Fruit fly (Drosophila melanogaster) whole organism, pupa: Measurements from ENCODE around the gene vap.

ENCODE experiments used
- CG10348 ChIP-seq: fragments of 200-800 bp; sonication (Bioruptor generic); IDR thresholded peaks from 2 replicates; pipeline ENCODE4 v1.3.6; 2022; ENCODE audit warnings: missing biosample characterization, missing genetic modification characterization
- CG12605 ChIP-seq: fragments of 200-800 bp; sonication (Bioruptor generic); IDR thresholded peaks from 2 replicates; pipeline ENCODE4 v1.3.6; 2022; ENCODE audit warnings: missing biosample characterization, missing genetic modification characterization
- CG14655 ChIP-seq: fragments of 200-800 bp; sonication (Bioruptor generic); optimal IDR thresholded peaks from 3 replicates; lab custom pipeline; 2017; ENCODE audit warnings: mild to moderate bottlenecking, missing biosample characterization, missing genetic modification reagents, missing genetic modification characterization
- CG34367 ChIP-seq: fragments of 200-800 bp; sonication (Bioruptor generic); optimal IDR thresholded peaks from 2 replicates; lab custom pipeline; 2018; ENCODE audit warnings: missing biosample characterization, mild to moderate bottlenecking, missing genetic modification characterization
- CG8159 ChIP-seq: fragments of 200-800 bp; sonication (Bioruptor generic); optimal IDR thresholded peaks from 3 replicates; lab custom pipeline; 2018; ENCODE audit warnings: missing biosample characterization, mild to moderate bottlenecking, missing genetic modification characterization, moderate library complexity
- CG8301 ChIP-seq: fragments of 200-800 bp; sonication (Bioruptor generic); optimal IDR thresholded peaks from 2 replicates; lab custom pipeline; 2018; ENCODE audit warnings: missing biosample characterization, mild to moderate bottlenecking, missing genetic modification characterization
- CG9948 ChIP-seq: fragments of 200-800 bp; sonication (Bioruptor generic); optimal IDR thresholded peaks from 2 replicates; lab custom pipeline; 2018; ENCODE audit warnings: missing biosample characterization, mild to moderate bottlenecking, missing genetic modification characterization, moderate library complexity
- D1 ChIP-seq: fragments of 200-800 bp; sonication (Bioruptor generic); optimal IDR thresholded peaks from 2 replicates; lab custom pipeline; 2018; ENCODE audit warnings: missing biosample characterization, mild to moderate bottlenecking, missing genetic modification characterization, moderate library complexity
- EcR ChIP-seq: fragments of 200-800 bp; sonication (Bioruptor generic); optimal IDR thresholded peaks from 3 replicates; lab custom pipeline; 2019; ENCODE audit warnings: missing biosample characterization, missing genetic modification characterization, mild to moderate bottlenecking, moderate library complexity, missing genetic modification reagents
- Ets98B ChIP-seq: fragments of 200-800 bp; sonication (Bioruptor generic); IDR thresholded peaks from 2 replicates; pipeline ENCODE4 v1.3.6; 2022; ENCODE audit warnings: missing biosample characterization, missing genetic modification characterization
- Pif1A ChIP-seq: fragments of 200-800 bp; sonication (Bioruptor generic); optimal IDR thresholded peaks from 3 replicates; lab custom pipeline; 2016; ENCODE audit warnings: missing biosample characterization, missing genetic modification characterization
- Pif1B ChIP-seq: fragments of 200-800 bp; sonication (Bioruptor generic); optimal IDR thresholded peaks from 3 replicates; lab custom pipeline; 2016; ENCODE audit warnings: missing biosample characterization, missing genetic modification characterization
- fd96Ca ChIP-seq: fragments of 200-800 bp; sonication (Bioruptor generic); IDR thresholded peaks from 3 replicates; pipeline ENCODE4 v1.3.6; 2022; ENCODE audit warnings: missing biosample characterization, missing genetic modification characterization
- rn ChIP-seq: fragments of 200-800 bp; sonication (Bioruptor generic); IDR thresholded peaks from 2 replicates; pipeline ENCODE4 v1.3.6; 2022; ENCODE audit warnings: missing biosample characterization, missing genetic modification characterization

dm6 chrX:15969577-15969976, 36.0 kb downstream of the vap start:
- no peak for TF ChIP-seq Pif1B (GFP tag; lab: Kevin White, UChicago)
- TF ChIP-seq CG10348, result no peak
- TF ChIP-seq CG8301 (tag; lab: Kevin White, UChicago), result no peak
- no peak for TF ChIP-seq CG14655 (GFP tag; lab: Kevin White, UChicago)
- no peak for TF ChIP-seq rn (GFP tag; lab: Robert Waterston, UW)
- TF ChIP-seq D1 (tag; lab: Kevin White, UChicago), result no peak
- TF ChIP-seq CG12605 (GFP tag; lab: Robert Waterston, UW), result no peak
- TF ChIP-seq CG8159 (tag; lab: Kevin White, UChicago), result no peak
- TF ChIP-seq Pif1A (GFP tag; lab: Kevin White, UChicago), result no peak
- TF ChIP-seq Ets98B, result no peak
- no peak for TF ChIP-seq EcR
- TF ChIP-seq CG9948 (tag; lab: Kevin White, UChicago), result no peak
- no peak for TF ChIP-seq CG34367 (tag; lab: Kevin White, UChicago)
- TF ChIP-seq fd96Ca (GFP tag; lab: Robert Waterston, UW), result no peak
